Fruit fly (Drosophila melanogaster): ENCODE measurements around the gene CG34179.
A peak's percentile ranks its signal among the peaks of the same experiment; 100 is the strongest.

The CG34179 gene

dm6 chr2L:6065823-6066222 lies 17.3 kb upstream of the CG34179 start, which contains the start of the genes Fbw5 and CG9147:
Gene Fbw5, minus strand, starts transcription at chr2L:6065953.
Gene CG9147, plus strand, starts transcription at chr2L:6065997.
- TF ChIP-seq pan (optimal IDR thresholded peaks at IDR 0.05) (no peak), Hnf4 (GFP tag; optimal IDR thresholded peaks at IDR 0.05) (peak; percentile 100), Myc (optimal IDR thresholded peaks at IDR 0.05) (no peak), sv (GFP tag; optimal IDR thresholded peaks at IDR 0.05) (peak; percentile 100), Rel (GFP tag; optimal IDR thresholded peaks at IDR 0.05) (peak; percentile 99), Rel (tag; optimal IDR thresholded peaks at IDR 0.05) (peak; percentile 94), usp (GFP tag; optimal IDR thresholded peaks at IDR 0.05) (no peak), Dif (GFP tag; optimal IDR thresholded peaks at IDR 0.05; ENCODE audit: partially characterized antibody) (no peak), N (GFP tag; optimal IDR thresholded peaks at IDR 0.05) (no peak), Mio (GFP tag; optimal IDR thresholded peaks at IDR 0.05) (peak; percentile 95), CG9705 (GFP tag; optimal IDR thresholded peaks at IDR 0.05) (peak; percentile 96), lola (GFP tag; optimal IDR thresholded peaks at IDR 0.05) (no peak), jim (GFP tag; optimal IDR thresholded peaks at IDR 0.05) (peak; percentile 74), GATAd (GFP tag; optimal IDR thresholded peaks at IDR 0.05) (peak; percentile 96), ey (GFP tag; optimal IDR thresholded peaks at IDR 0.05) (peak; percentile 100), HLH106 (tag; optimal IDR thresholded peaks at IDR 0.05) (peak; percentile 100), tai (GFP tag; optimal IDR thresholded peaks at IDR 0.05) (no peak), brk (GFP tag; optimal IDR thresholded peaks at IDR 0.05) (no peak), Dfd (GFP tag; optimal IDR thresholded peaks at IDR 0.05) (no peak), woc (GFP tag; optimal IDR thresholded peaks at IDR 0.05) (peak; percentile 100), dsf (GFP tag; optimal IDR thresholded peaks at IDR 0.05; ENCODE audit: borderline replicate concordance) (peak; percentile 97), Abd-B (GFP tag; optimal IDR thresholded peaks at IDR 0.05) (no peak), Hr83 (GFP tag; optimal IDR thresholded peaks at IDR 0.05; ENCODE audit: poor library complexity, severe bottlenecking) (peak; percentile 98), CrebA (GFP tag; optimal IDR thresholded peaks at IDR 0.05; ENCODE audit: borderline replicate concordance) (no peak), fru (GFP tag; optimal IDR thresholded peaks at IDR 0.05) (peak; percentile 99), dmrt93B (GFP tag; optimal IDR thresholded peaks at IDR 0.05) (peak; percentile 99), Sp1 (GFP tag; optimal IDR thresholded peaks at IDR 0.05) (peak; percentile 100), Hr78 (GFP tag; optimal IDR thresholded peaks at IDR 0.05) (no peak), h (GFP tag; optimal IDR thresholded peaks at IDR 0.05) (peak; percentile 100), foxo (GFP tag; optimal IDR thresholded peaks at IDR 0.05) (peak; percentile 99 to 100), Jra (GFP tag; optimal IDR thresholded peaks at IDR 0.05) (peak; percentile 98), br (GFP tag; optimal IDR thresholded peaks at IDR 0.05) (peak; percentile 100), CG32264 (GFP tag; optimal IDR thresholded peaks at IDR 0.05) (peak; percentile 100), sage (GFP tag; optimal IDR thresholded peaks at IDR 0.05) (peak; percentile 99), rgr (GFP tag; optimal IDR thresholded peaks at IDR 0.05) (peak; percentile 100), Vsx2 (GFP tag; optimal IDR thresholded peaks at IDR 0.05; ENCODE audit: partially characterized antibody) (no peak), dl (GFP tag; optimal IDR thresholded peaks at IDR 0.05; ENCODE audit: insufficient read depth in 1 of 2, partially characterized antibody in 2 of 2) (no peak), OdsH (GFP tag; optimal IDR thresholded peaks at IDR 0.05) (peak; percentile 100), psq (GFP tag; optimal IDR thresholded peaks at IDR 0.05) (peak; percentile 99)

dm6 chr2L:6062382-6063082 lies 14.0 kb upstream of the CG34179 start, which contains the start of the genes ND-51 and CG13994:
Gene ND-51, minus strand, starts transcription at chr2L:6062757.
Gene CG13994, plus strand, starts transcription at chr2L:6062989.
- no peak for TF ChIP-seq dl (GFP tag; optimal IDR thresholded peaks at IDR 0.05; ENCODE audit: insufficient read depth in 1 of 2, partially characterized antibody in 2 of 2)
- peak; percentile 50 for TF ChIP-seq sv (GFP tag; optimal IDR thresholded peaks at IDR 0.05)
- no peak for TF ChIP-seq br (GFP tag; optimal IDR thresholded peaks at IDR 0.05)
- TF ChIP-seq ey (GFP tag; optimal IDR thresholded peaks at IDR 0.05): peak; percentile 64
- TF ChIP-seq CG9705 (GFP tag; optimal IDR thresholded peaks at IDR 0.05): peak; percentile 71
- peak; percentile 82 for TF ChIP-seq HLH106 (tag; optimal IDR thresholded peaks at IDR 0.05)
- peak; percentile 3 for TF ChIP-seq Hr78 (GFP tag; optimal IDR thresholded peaks at IDR 0.05)
- no peak for TF ChIP-seq pan (optimal IDR thresholded peaks at IDR 0.05)
- no peak for TF ChIP-seq GATAd (GFP tag; optimal IDR thresholded peaks at IDR 0.05)
- no peak for TF ChIP-seq Mio (GFP tag; optimal IDR thresholded peaks at IDR 0.05)
- TF ChIP-seq psq (GFP tag; optimal IDR thresholded peaks at IDR 0.05): peak; percentile 51
- TF ChIP-seq Dif (GFP tag; optimal IDR thresholded peaks at IDR 0.05; ENCODE audit: partially characterized antibody): no peak
- no peak for TF ChIP-seq tai (GFP tag; optimal IDR thresholded peaks at IDR 0.05)
- peak; percentile 81 for TF ChIP-seq fru (GFP tag; optimal IDR thresholded peaks at IDR 0.05)
- peak in 1 of 2 experiments; percentile 87 for TF ChIP-seq foxo (GFP tag; optimal IDR thresholded peaks at IDR 0.05)
- peak; percentile 63 for TF ChIP-seq dmrt93B (GFP tag; optimal IDR thresholded peaks at IDR 0.05)
- TF ChIP-seq CrebA (GFP tag; optimal IDR thresholded peaks at IDR 0.05; ENCODE audit: borderline replicate concordance): no peak
- TF ChIP-seq Vsx2 (GFP tag; optimal IDR thresholded peaks at IDR 0.05; ENCODE audit: partially characterized antibody): no peak
- TF ChIP-seq rgr (GFP tag; optimal IDR thresholded peaks at IDR 0.05): peak; percentile 81
- peak; percentile 66 for TF ChIP-seq Sp1 (GFP tag; optimal IDR thresholded peaks at IDR 0.05)
- TF ChIP-seq dsf (GFP tag; optimal IDR thresholded peaks at IDR 0.05; ENCODE audit: borderline replicate concordance): no peak
- TF ChIP-seq Jra (GFP tag; optimal IDR thresholded peaks at IDR 0.05): no peak
- no peak for TF ChIP-seq jim (GFP tag; optimal IDR thresholded peaks at IDR 0.05)
- peak; percentile 63 for TF ChIP-seq N (GFP tag; optimal IDR thresholded peaks at IDR 0.05)
- no peak for TF ChIP-seq usp (GFP tag; optimal IDR thresholded peaks at IDR 0.05)
- TF ChIP-seq Myc (optimal IDR thresholded peaks at IDR 0.05): no peak
- peak; percentile 58 for TF ChIP-seq Hr83 (GFP tag; optimal IDR thresholded peaks at IDR 0.05; ENCODE audit: poor library complexity, severe bottlenecking)
- TF ChIP-seq woc (GFP tag; optimal IDR thresholded peaks at IDR 0.05): peak; percentile 83
- no peak for TF ChIP-seq sage (GFP tag; optimal IDR thresholded peaks at IDR 0.05)
- TF ChIP-seq brk (GFP tag; optimal IDR thresholded peaks at IDR 0.05): no peak
- TF ChIP-seq OdsH (GFP tag; optimal IDR thresholded peaks at IDR 0.05): peak; percentile 3
- TF ChIP-seq Abd-B (GFP tag; optimal IDR thresholded peaks at IDR 0.05): no peak
- peak; percentile 84 for TF ChIP-seq h (GFP tag; optimal IDR thresholded peaks at IDR 0.05)
- TF ChIP-seq Dfd (GFP tag; optimal IDR thresholded peaks at IDR 0.05): no peak
- no peak for TF ChIP-seq lola (GFP tag; optimal IDR thresholded peaks at IDR 0.05)
- peak; percentile 53 for TF ChIP-seq CG32264 (GFP tag; optimal IDR thresholded peaks at IDR 0.05)
- TF ChIP-seq Hnf4 (GFP tag; optimal IDR thresholded peaks at IDR 0.05): no peak
- no peak for TF ChIP-seq Rel (GFP tag; optimal IDR thresholded peaks at IDR 0.05)
- peak; percentile 66 for TF ChIP-seq Rel (tag; optimal IDR thresholded peaks at IDR 0.05)

All from whole organism, wandering third instar larva.